Worm (Caenorhabditis elegans) whole organism, mixed stage, embryonic: Measurements from ENCODE around the gene C01G12.13.
A peak's percentile ranks its signal among the peaks of the same experiment; 100 is the strongest.

ENCODE experiments used
- M03D4.4 ChIP-seq: sonication (generic microtip); optimal IDR thresholded peaks from 2 replicates; lab custom pipeline; 2017; ENCODE audit warnings: mild to moderate bottlenecking, missing genetic modification characterization, missing compliant biosample characterization
- bed-3 ChIP-seq: fragments of 200-800 bp; sonication (Bioruptor generic); optimal IDR thresholded peaks from 3 replicates; lab custom pipeline; 2018; ENCODE audit warnings: mild to moderate bottlenecking, missing genetic modification characterization, moderate library complexity, missing compliant biosample characterization
- ceh-39 ChIP-seq: fragments of 150-350 bp; optimal IDR thresholded peaks from 2 replicates; lab custom pipeline; 2014; ENCODE audit warnings: missing biosample characterization, missing genetic modification characterization
- ceh-43 ChIP-seq: fragments of 200-800 bp; sonication (Bioruptor generic); optimal IDR thresholded peaks from 2 replicates; lab custom pipeline; 2018; ENCODE audit warnings: mild to moderate bottlenecking, missing genetic modification characterization, moderate library complexity, missing compliant biosample characterization
- ceh-83 ChIP-seq: fragments of 200-800 bp; sonication (Bioruptor generic); optimal IDR thresholded peaks from 2 replicates; lab custom pipeline; 2018; ENCODE audit warnings: mild to moderate bottlenecking, missing genetic modification characterization, missing compliant biosample characterization
- ces-1 ChIP-seq: fragments of 150-350 bp; optimal IDR thresholded peaks from 2 replicates; lab custom pipeline; 2014; ENCODE audit warnings: missing biosample characterization, missing genetic modification reagents, missing genetic modification characterization
- cnd-1 ChIP-seq: fragments of 200-800 bp; sonication (Bioruptor generic); optimal IDR thresholded peaks from 2 replicates; lab custom pipeline; 2018; ENCODE audit warnings: mild to moderate bottlenecking, missing genetic modification characterization, missing compliant biosample characterization
- drap-1 ChIP-seq: fragments of 200-800 bp; sonication (Bioruptor generic); optimal IDR thresholded peaks from 3 replicates; lab custom pipeline; 2018; ENCODE audit warnings: mild to moderate bottlenecking, missing genetic modification characterization, missing compliant biosample characterization
- ham-2 ChIP-seq: fragments of 200-800 bp; sonication (Bioruptor generic); optimal IDR thresholded peaks from 2 replicates; lab custom pipeline; 2018; ENCODE audit warnings: mild to moderate bottlenecking, missing genetic modification characterization, missing compliant biosample characterization
- lin-13 ChIP-seq: fragments of 150-350 bp; optimal IDR thresholded peaks from 2 replicates; lab custom pipeline; 2014; ENCODE audit warnings: missing biosample characterization, missing genetic modification characterization
- lin-32 ChIP-seq: fragments of 200-800 bp; sonication (Bioruptor generic); optimal IDR thresholded peaks from 2 replicates; lab custom pipeline; 2018; ENCODE audit warnings: mild to moderate bottlenecking, missing genetic modification characterization, missing compliant biosample characterization
- lsy-2 ChIP-seq: fragments of 150-350 bp; optimal IDR thresholded peaks from 2 replicates; lab custom pipeline; 2014; ENCODE audit warnings: missing biosample characterization, missing genetic modification characterization
- mab-5 ChIP-seq: fragments of 150-350 bp; optimal IDR thresholded peaks from 2 replicates; lab custom pipeline; 2014; ENCODE audit warnings: missing biosample characterization, missing genetic modification characterization
- mep-1 ChIP-seq: fragments of 150-350 bp; optimal IDR thresholded peaks from 2 replicates; lab custom pipeline; 2017; ENCODE audit warnings: missing biosample characterization, missing genetic modification reagents, missing genetic modification characterization, inconsistent platforms
- mls-2 ChIP-seq: sonication (generic microtip); optimal IDR thresholded peaks from 2 replicates; lab custom pipeline; 2016; ENCODE audit warnings: mild to moderate bottlenecking, missing genetic modification characterization, moderate library complexity, missing compliant biosample characterization
- nhr-2 ChIP-seq: fragments of 150-350 bp; optimal IDR thresholded peaks from 2 replicates; lab custom pipeline; 2014; ENCODE audit warnings: missing biosample characterization, missing genetic modification characterization
- nhr-237 ChIP-seq: fragments of 150-350 bp; optimal IDR thresholded peaks from 2 replicates; lab custom pipeline; 2014; ENCODE audit warnings: missing biosample characterization, missing genetic modification characterization
- nhr-28 ChIP-seq: fragments of 150-350 bp; optimal IDR thresholded peaks from 2 replicates; lab custom pipeline; 2014; ENCODE audit warnings: missing biosample characterization, missing genetic modification characterization
- nhr-76 ChIP-seq: sonication (generic microtip); optimal IDR thresholded peaks from 2 replicates; lab custom pipeline; 2017; ENCODE audit warnings: missing biosample characterization, missing genetic modification characterization
- sem-2 ChIP-seq: fragments of 200-800 bp; sonication (Bioruptor generic); optimal IDR thresholded peaks from 2 replicates; lab custom pipeline; 2018; ENCODE audit warnings: mild to moderate bottlenecking, missing genetic modification characterization, missing compliant biosample characterization
- snpc-4 ChIP-seq: fragments of 150-350 bp; optimal IDR thresholded peaks from 2 replicates; lab custom pipeline; 2014; ENCODE audit warnings: missing biosample characterization, missing genetic modification characterization
- sptf-1 ChIP-seq: sonication (generic microtip); optimal IDR thresholded peaks from 2 replicates; lab custom pipeline; 2017; ENCODE audit warnings: mild to moderate bottlenecking, missing genetic modification characterization, moderate library complexity, missing compliant biosample characterization
- tbx-8 ChIP-seq: fragments of 200-800 bp; sonication (Bioruptor generic); optimal IDR thresholded peaks from 2 replicates; lab custom pipeline; 2018; ENCODE audit warnings: mild to moderate bottlenecking, missing genetic modification characterization, moderate library complexity, missing compliant biosample characterization
- unc-120 ChIP-seq: sonication (generic microtip); optimal IDR thresholded peaks from 2 replicates; lab custom pipeline; 2017; ENCODE audit warnings: missing genetic modification characterization, missing compliant biosample characterization; ENCODE audit not compliant: poor library complexity, severe bottlenecking
- unc-39 ChIP-seq: fragments of 150-350 bp; optimal IDR thresholded peaks from 2 replicates; lab custom pipeline; 2014; ENCODE audit warnings: missing biosample characterization, missing genetic modification characterization
- unc-62 ChIP-seq: fragments of 150-350 bp; optimal IDR thresholded peaks from 2 replicates; lab custom pipeline; 2014; ENCODE audit warnings: missing biosample characterization, missing genetic modification reagents, missing genetic modification characterization
- zip-8 ChIP-seq: fragments of 150-350 bp; optimal IDR thresholded peaks from 2 replicates; lab custom pipeline; 2014; ENCODE audit warnings: missing biosample characterization, missing genetic modification characterization
- ztf-11 ChIP-seq: fragments of 150-350 bp; optimal IDR thresholded peaks from 2 replicates; lab custom pipeline; 2014; ENCODE audit warnings: missing biosample characterization, missing genetic modification characterization

C01G12.13 gene

ce11 chrII:14561549-14562115, 14.9 kb upstream of the C01G12.13 start, which contains the start of gene mog-4:
Gene mog-4 (minus strand): TSS chrII:14561599.
- TF ChIP-seq mep-1 (tag; lab: Kevin White, UChicago) (peak; percentile 37), unc-120 (tag; lab: Kevin White, UChicago) (peak; percentile 25), drap-1 (GFP tag; lab: Kevin White, UChicago) (peak; percentile 21), mls-2 (tag; lab: Kevin White, UChicago) (peak; percentile 20), ceh-43 (GFP tag; lab: Kevin White, UChicago) (peak; percentile 8), nhr-237 (tag; lab: Kevin White, UChicago) (peak; percentile 81), ham-2 (peak; percentile 76), sptf-1 (tag; lab: Kevin White, UChicago) (peak; percentile 7), lin-13 (tag; lab: Kevin White, UChicago) (peak; percentile 46), bed-3 (GFP tag; lab: Kevin White, UChicago) (peak; percentile 1), ces-1 (GFP tag; lab: Kevin White, UChicago) (peak; percentile 71), cnd-1 (tag; lab: Kevin White, UChicago) (peak; percentile 20), lsy-2 (tag; lab: Kevin White, UChicago) (peak; percentile 95)

ce11 chrII:14563766-14564370, 12.7 kb upstream of the C01G12.13 start:
- TF ChIP-seq lsy-2 (tag; lab: Kevin White, UChicago) = peak; percentile 85

- peak; percentile 55 for TF ChIP-seq ham-2
- TF ChIP-seq unc-39 = no peak
- TF ChIP-seq, all 35 proteins: peak for 1
Observed at ce11 chrII:14567811-14568210, 8.7 kb upstream of the C01G12.13 start.

ce11 chrII:14569322-14569721, 7.2 kb upstream of the C01G12.13 start:
- TF ChIP-seq ham-2 (no peak), M03D4.4 (tag; lab: Kevin White, UChicago) (no peak), mls-2 (tag; lab: Kevin White, UChicago) (no peak), nhr-76 (tag; lab: Kevin White, UChicago) (no peak), cnd-1 (tag; lab: Kevin White, UChicago) (no peak), nhr-237 (tag; lab: Kevin White, UChicago) (no peak), zip-8 (tag; lab: Kevin White, UChicago) (no peak), ces-1 (GFP tag; lab: Kevin White, UChicago) (peak; percentile 81), unc-120 (tag; lab: Kevin White, UChicago) (no peak), unc-39 (no peak), ztf-11 (tag; lab: Kevin White, UChicago) (no peak), nhr-2 (tag; lab: Kevin White, UChicago) (no peak), sem-2 (no peak), nhr-28 (tag; lab: Kevin White, UChicago) (no peak), mep-1 (tag; lab: Kevin White, UChicago) (no peak), snpc-4 (tag; lab: Kevin White, UChicago) (no peak), lsy-2 (tag; lab: Kevin White, UChicago) (peak; percentile 10), lin-13 (tag; lab: Kevin White, UChicago) (no peak), tbx-8 (GFP tag; lab: Kevin White, UChicago) (no peak), lin-32 (GFP tag; lab: Kevin White, UChicago) (no peak), unc-62 (no peak), bed-3 (GFP tag; lab: Kevin White, UChicago) (no peak), drap-1 (GFP tag; lab: Kevin White, UChicago) (no peak), ceh-83 (GFP tag; lab: Kevin White, UChicago) (peak; percentile 18)

- TF ChIP-seq ces-1 (GFP tag; lab: Kevin White, UChicago) (no peak), mep-1 (tag; lab: Kevin White, UChicago) (no peak), drap-1 (GFP tag; lab: Kevin White, UChicago) (no peak), tbx-8 (GFP tag; lab: Kevin White, UChicago) (no peak), ceh-39 (tag; lab: Kevin White, UChicago) (no peak), lin-13 (tag; lab: Kevin White, UChicago) (no peak), unc-39 (no peak), lin-32 (GFP tag; lab: Kevin White, UChicago) (no peak), ceh-43 (GFP tag; lab: Kevin White, UChicago) (no peak), cnd-1 (tag; lab: Kevin White, UChicago) (no peak), mab-5 (tag; lab: Kevin White, UChicago) (no peak)
Observed at ce11 chrII:14570541-14571160, 5.9 kb upstream of the C01G12.13 start.
